Fruit fly (Drosophila melanogaster) whole organism, embryonic: ENCODE data around the gene Sec23.

Experiments
- Ada2b ChIP-seq: fragments of 200-800 bp; sonication (Bioruptor generic); IDR thresholded peaks from 2 replicates; pipeline ENCODE4 v1.3.6; 2022; ENCODE audit warnings: missing biosample characterization, missing genetic modification characterization
- Antp ChIP-seq: fragments of 200-800 bp; sonication (Bioruptor generic); optimal IDR thresholded peaks from 3 replicates; lab custom pipeline; 2016; ENCODE audit warnings: missing biosample characterization, missing genetic modification characterization
- Atf3 ChIP-seq: fragments of 200-800 bp; sonication (Bioruptor generic); optimal IDR thresholded peaks from 3 replicates; lab custom pipeline; 2016; ENCODE audit warnings: missing biosample characterization, missing genetic modification characterization
- CG10209 ChIP-seq: fragments of 200-800 bp; sonication (Bioruptor generic); optimal IDR thresholded peaks from 3 replicates; lab custom pipeline; 2017; ENCODE audit warnings: missing biosample characterization, mild to moderate bottlenecking, missing genetic modification characterization, missing genetic modification reagents
- CG10543 ChIP-seq: fragments of 200-800 bp; sonication (Bioruptor generic); optimal IDR thresholded peaks from 3 replicates; lab custom pipeline; 2017; ENCODE audit warnings: missing biosample characterization, mild to moderate bottlenecking, missing genetic modification characterization, moderate library complexity
- CG12104 ChIP-seq: fragments of 200-800 bp; sonication (Bioruptor generic); optimal IDR thresholded peaks from 3 replicates; lab custom pipeline; 2016; ENCODE audit warnings: missing biosample characterization, missing genetic modification characterization
- CG12744 ChIP-seq: fragments of 200-800 bp; sonication (Bioruptor generic); optimal IDR thresholded peaks from 2 replicates; lab custom pipeline; 2016; ENCODE audit warnings: missing biosample characterization, missing genetic modification characterization
- CG12769 ChIP-seq: fragments of 200-800 bp; sonication (Bioruptor generic); optimal IDR thresholded peaks from 2 replicates; lab custom pipeline; 2019; ENCODE audit warnings: missing biosample characterization, mild to moderate bottlenecking, missing genetic modification characterization, moderate library complexity
- CG15269 ChIP-seq: fragments of 200-800 bp; sonication (Bioruptor generic); optimal IDR thresholded peaks from 2 replicates; lab custom pipeline; 2018; ENCODE audit warnings: missing biosample characterization, mild to moderate bottlenecking, missing genetic modification characterization, moderate library complexity
- CG15514 ChIP-seq: fragments of 200-800 bp; sonication (Bioruptor generic); optimal IDR thresholded peaks from 3 replicates; lab custom pipeline; 2017; ENCODE audit warnings: missing biosample characterization, missing genetic modification characterization, mild to moderate bottlenecking, moderate library complexity, missing genetic modification reagents
- CG16779 ChIP-seq: fragments of 200-800 bp; sonication (Bioruptor generic); IDR thresholded peaks from 2 replicates; pipeline ENCODE4 v1.3.6; 2022; ENCODE audit warnings: missing biosample characterization, missing genetic modification characterization
- CG17328 ChIP-seq: fragments of 200-800 bp; sonication (Bioruptor generic); IDR thresholded peaks from 2 replicates; pipeline ENCODE4 v1.3.6; 2022; ENCODE audit warnings: missing biosample characterization, missing genetic modification characterization
- CG17385 ChIP-seq: fragments of 200-800 bp; sonication (Bioruptor generic); optimal IDR thresholded peaks from 3 replicates; lab custom pipeline; 2018; ENCODE audit warnings: missing biosample characterization, mild to moderate bottlenecking, missing genetic modification characterization
- CG32772 ChIP-seq: fragments of 200-800 bp; sonication (Bioruptor generic); IDR thresholded peaks from 2 replicates; pipeline ENCODE4 v1.3.6; 2022; ENCODE audit warnings: missing biosample characterization, missing genetic modification characterization
- CG3726 ChIP-seq: fragments of 200-800 bp; sonication (Bioruptor generic); IDR thresholded peaks from 3 replicates; pipeline ENCODE4, ENCODE4 v1.3.6; 2022; ENCODE audit warnings: missing biosample characterization, missing genetic modification characterization
- CG42726 ChIP-seq: fragments of 200-800 bp; sonication (Bioruptor generic); IDR thresholded peaks from 2 replicates; pipeline ENCODE4 v1.3.6; 2022; ENCODE audit warnings: missing biosample characterization, missing genetic modification characterization; ENCODE audit not compliant: partially characterized antibody
- CG7745 ChIP-seq: fragments of 200-800 bp; sonication (Bioruptor generic); optimal IDR thresholded peaks from 2 replicates; lab custom pipeline; 2018; ENCODE audit warnings: missing biosample characterization, mild to moderate bottlenecking, missing genetic modification characterization, moderate library complexity
- CG7839 ChIP-seq: fragments of 200-800 bp; sonication (Bioruptor generic); optimal IDR thresholded peaks from 3 replicates; lab custom pipeline; 2018; ENCODE audit warnings: missing biosample characterization, mild to moderate bottlenecking, missing genetic modification characterization, moderate library complexity
- CG8478 ChIP-seq: fragments of >200 bp; optimal IDR thresholded peaks from 2 replicates; lab custom pipeline; 2018
- CG8765 ChIP-seq: fragments of 200-800 bp; sonication (Bioruptor generic); IDR thresholded peaks from 2 replicates; pipeline ENCODE4 v1.3.6; 2022; ENCODE audit warnings: missing biosample characterization, missing genetic modification characterization
- CG9727 ChIP-seq: fragments of 200-800 bp; sonication (Bioruptor generic); optimal IDR thresholded peaks from 3 replicates; lab custom pipeline; 2017; ENCODE audit warnings: missing biosample characterization, mild to moderate bottlenecking, missing genetic modification characterization
- CrebB ChIP-seq: fragments of 200-800 bp; sonication (Bioruptor generic); optimal IDR thresholded peaks from 3 replicates; lab custom pipeline; 2018; ENCODE audit warnings: missing biosample characterization, mild to moderate bottlenecking, missing genetic modification characterization
- Dbx ChIP-seq: fragments of 200-800 bp; sonication (Bioruptor generic); IDR thresholded peaks from 3 replicates; pipeline ENCODE4 v1.3.6; 2022; ENCODE audit warnings: missing biosample characterization, missing genetic modification characterization
- GATAe ChIP-seq: fragments of 200-800 bp; sonication (Bioruptor generic); conservative IDR thresholded peaks from 2 replicates; pipeline ENCODE4 v1.3.6; 2022; ENCODE audit warnings: missing biosample characterization, missing genetic modification characterization
- Gsc ChIP-seq: fragments of 200-800 bp; sonication (Bioruptor generic); IDR thresholded peaks from 2 replicates; pipeline ENCODE4 v1.3.6; 2022; ENCODE audit warnings: missing biosample characterization, missing genetic modification characterization
- HHEX ChIP-seq: fragments of 200-800 bp; sonication (Bioruptor generic); optimal IDR thresholded peaks from 3 replicates; lab custom pipeline; 2017; ENCODE audit warnings: missing biosample characterization, mild to moderate bottlenecking, missing genetic modification characterization, missing genetic modification reagents
- Mad ChIP-seq: fragments of 200-800 bp; sonication (Bioruptor generic); optimal IDR thresholded peaks from 2 replicates; lab custom pipeline; 2016; ENCODE audit warnings: missing biosample characterization, missing genetic modification characterization
- Nf-YB ChIP-seq: fragments of 200-800 bp; sonication (Bioruptor generic); optimal IDR thresholded peaks from 3 replicates; lab custom pipeline; 2019; ENCODE audit warnings: missing biosample characterization, mild to moderate bottlenecking, missing genetic modification characterization, moderate library complexity
- Opbp ChIP-seq: fragments of 200-800 bp; sonication (Bioruptor generic); IDR thresholded peaks from 3 replicates; pipeline ENCODE4 v1.3.6; 2022; ENCODE audit warnings: missing biosample characterization, missing genetic modification characterization; ENCODE audit not compliant: partially characterized antibody
- Sox102F ChIP-seq: fragments of 200-800 bp; sonication (Bioruptor generic); optimal IDR thresholded peaks from 2 replicates; lab custom pipeline; 2018; ENCODE audit warnings: missing biosample characterization, mild to moderate bottlenecking, missing genetic modification characterization, moderate library complexity
- Xbp1 ChIP-seq: fragments of 200-800 bp; sonication (Bioruptor generic); optimal IDR thresholded peaks from 3 replicates; lab custom pipeline; 2016; ENCODE audit warnings: missing biosample characterization, mild to moderate bottlenecking, missing genetic modification characterization
- ash1 ChIP-seq: fragments of 200-800 bp; sonication (Bioruptor generic); optimal IDR thresholded peaks from 2 replicates; lab custom pipeline; 2018; ENCODE audit warnings: missing biosample characterization, mild to moderate bottlenecking, missing genetic modification characterization
- az2 ChIP-seq: fragments of 200-800 bp; sonication (Bioruptor generic); optimal IDR thresholded peaks from 3 replicates; lab custom pipeline; 2016; ENCODE audit warnings: missing biosample characterization, missing genetic modification characterization
- chif ChIP-seq, 2 experiments: fragments of 200-800 bp; sonication (Bioruptor generic); optimal IDR thresholded peaks; 3 replicates each; lab custom pipeline; 2016; ENCODE audit warnings: missing biosample characterization in 2 of 2, missing genetic modification characterization in 2 of 2
- ci ChIP-seq: fragments of 200-800 bp; sonication (Bioruptor generic); IDR thresholded peaks from 3 replicates; pipeline ENCODE4 v1.3.6; 2022; ENCODE audit warnings: missing biosample characterization, missing genetic modification characterization
- fd64A ChIP-seq: fragments of 200-800 bp; sonication (Bioruptor generic); optimal IDR thresholded peaks from 3 replicates; lab custom pipeline; 2018; ENCODE audit warnings: missing biosample characterization, mild to moderate bottlenecking, missing genetic modification characterization
- gsb-n ChIP-seq: fragments of 200-800 bp; sonication (Bioruptor generic); optimal IDR thresholded peaks from 3 replicates; lab custom pipeline; 2018; ENCODE audit warnings: missing biosample characterization, mild to moderate bottlenecking, missing genetic modification characterization
- knrl ChIP-seq: fragments of 200-800 bp; sonication (Bioruptor generic); IDR thresholded peaks from 3 replicates; pipeline ENCODE4 v1.3.6; 2022; ENCODE audit warnings: missing biosample characterization, missing genetic modification characterization; ENCODE audit not compliant: partially characterized antibody
- mld ChIP-seq: fragments of 200-800 bp; sonication (Bioruptor generic); IDR thresholded peaks from 3 replicates; pipeline ENCODE4 v1.3.6; 2022; ENCODE audit warnings: missing biosample characterization, missing genetic modification characterization; ENCODE audit not compliant: partially characterized antibody
- peb ChIP-seq: fragments of 200-800 bp; sonication (Bioruptor generic); IDR thresholded peaks from 2 replicates; pipeline ENCODE4 v1.3.6; 2022; ENCODE audit warnings: missing biosample characterization, missing genetic modification characterization
- phol ChIP-seq: fragments of 200-800 bp; sonication (Bioruptor generic); optimal IDR thresholded peaks from 3 replicates; lab custom pipeline; 2018; ENCODE audit warnings: missing biosample characterization, mild to moderate bottlenecking, missing genetic modification characterization, moderate library complexity
- rib ChIP-seq: fragments of 200-800 bp; sonication (Bioruptor generic); IDR thresholded peaks from 2 replicates; pipeline ENCODE4 v1.3.6; 2022; ENCODE audit warnings: missing biosample characterization, missing genetic modification characterization
- shn ChIP-seq: fragments of 200-800 bp; sonication (Bioruptor generic); optimal IDR thresholded peaks from 3 replicates; lab custom pipeline; 2016; ENCODE audit warnings: missing biosample characterization, missing genetic modification characterization
- stc ChIP-seq: fragments of 200-800 bp; sonication (Bioruptor generic); IDR thresholded peaks from 2 replicates; pipeline ENCODE4 v1.3.6; 2022; ENCODE audit warnings: missing biosample characterization, missing genetic modification characterization
- tna ChIP-seq: fragments of 200-800 bp; sonication (Bioruptor generic); IDR thresholded peaks from 2 replicates; pipeline ENCODE4 v1.3.6; 2022; ENCODE audit warnings: missing biosample characterization, missing genetic modification characterization; ENCODE audit not compliant: partially characterized antibody

The Sec23 gene

DNA sequence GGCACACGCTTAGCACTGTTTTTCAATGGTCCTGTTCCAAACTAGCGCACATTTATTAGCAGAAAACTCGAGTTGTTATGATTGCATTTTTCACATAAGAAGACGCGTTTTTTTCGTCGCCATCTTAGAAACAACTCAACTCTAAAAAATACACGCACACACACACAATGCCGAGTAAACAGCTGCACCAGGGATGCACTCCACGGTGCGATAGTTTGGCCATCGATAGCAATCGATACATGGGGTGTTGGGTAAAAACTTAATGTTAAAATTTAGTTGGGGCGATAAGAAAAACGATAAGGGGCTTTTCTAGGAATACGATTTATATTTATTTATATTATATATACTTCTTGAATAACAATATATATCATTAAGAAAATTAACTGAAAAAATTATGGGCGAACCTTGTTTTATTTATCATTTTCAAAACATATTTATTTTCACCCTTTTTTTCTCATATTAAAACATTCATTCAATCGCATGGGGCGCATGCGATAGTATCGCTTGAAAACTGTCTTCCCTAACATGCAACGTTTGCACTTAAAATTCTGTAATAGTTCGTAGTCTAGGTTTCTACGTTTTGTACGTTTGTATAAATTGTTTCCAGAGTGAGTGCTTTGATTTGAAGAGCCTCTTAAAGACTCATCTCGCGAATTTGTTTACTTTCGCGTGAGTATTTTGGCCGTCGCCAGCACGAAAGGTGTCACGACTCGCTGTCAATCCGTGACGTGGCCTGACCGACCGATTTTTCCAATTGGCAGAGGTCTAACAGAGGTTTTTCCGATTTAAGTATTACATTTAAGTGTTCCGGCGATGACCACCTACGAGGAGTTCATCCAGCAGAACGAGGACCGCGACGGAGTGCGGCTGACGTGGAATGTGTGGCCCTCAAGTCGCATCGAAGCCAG, at the start of gene Sec23, which contains the start of gene MTA1-like (continued):
- TF ChIP-seq HHEX (GFP tag; lab: Kevin White, UChicago) = no peak
- no peak for TF ChIP-seq peb (GFP tag; lab: Robert Waterston, UW)
- peak; percentile 74 for TF ChIP-seq CG9727 (GFP tag; lab: Kevin White, UChicago)
- no peak for TF ChIP-seq GATAe
- TF ChIP-seq CG17328 = no peak
- no peak for TF ChIP-seq Atf3 (GFP tag; lab: Kevin White, UChicago)
- TF ChIP-seq CG7839 (tag; lab: Kevin White, UChicago) = peak; percentile 68
- TF ChIP-seq CG12769 = no peak
- TF ChIP-seq Opbp (GFP tag; lab: Robert Waterston, UW) = peak; percentile 90
- no peak for TF ChIP-seq CG32772 (GFP tag; lab: Robert Waterston, UW)
- TF ChIP-seq ci (GFP tag; lab: Robert Waterston, UW) = no peak
- TF ChIP-seq shn (GFP tag; lab: Kevin White, UChicago) = no peak
- peak; percentile 66 for TF ChIP-seq CG10543
- no peak for TF ChIP-seq CG12744 (GFP tag; lab: Kevin White, UChicago)
- TF ChIP-seq knrl (GFP tag; lab: Robert Waterston, UW) = peak; percentile 98
- TF ChIP-seq CG16779 (GFP tag; lab: Robert Waterston, UW) = no peak
- TF ChIP-seq CG10209 (GFP tag; lab: Kevin White, UChicago) = peak; percentile 41
- TF ChIP-seq Dbx = 0 out of 3 replicates have a peak, but pooled peaks have one; percentile 20
- TF ChIP-seq tna (GFP tag; lab: Robert Waterston, UW) = peak; percentile 80
- no peak for TF ChIP-seq CG8478
- TF ChIP-seq Xbp1 (GFP tag; lab: Kevin White, UChicago) = peak; percentile 76
- TF ChIP-seq Antp (GFP tag; lab: Kevin White, UChicago) = no peak
- TF ChIP-seq gsb-n (tag; lab: Kevin White, UChicago) = peak; percentile 25
- TF ChIP-seq Sox102F (GFP tag; lab: Kevin White, UChicago) = no peak
- TF ChIP-seq phol = peak; percentile 98
- TF ChIP-seq CG12104 (GFP tag; lab: Kevin White, UChicago) = peak; percentile 53
- no peak for TF ChIP-seq CG7745 (tag; lab: Kevin White, UChicago)
- peak; percentile 29 for TF ChIP-seq CG17385 (GFP tag; lab: Kevin White, UChicago)
- TF ChIP-seq CG8765 (GFP tag; lab: Robert Waterston, UW) = no peak; the same call in 1 of the 2 replicates
- TF ChIP-seq CG3726 (GFP tag; lab: Robert Waterston, UW) = no peak
- TF ChIP-seq CG15514 (GFP tag; lab: Kevin White, UChicago) = peak; percentile 36
- TF ChIP-seq mld = peak; percentile 91
- peak; percentile 36 for TF ChIP-seq Nf-YB (GFP tag; lab: Kevin White, UChicago)
- TF ChIP-seq chif (GFP tag; optimal IDR thresholded peaks at IDR 0.05; lab: Kevin White, UChicago) = no peak
- TF ChIP-seq Gsc (GFP tag; lab: Robert Waterston, UW) = no peak
- TF ChIP-seq CG42726 = peak; percentile 75
- no peak for TF ChIP-seq ash1
- TF ChIP-seq az2 (GFP tag; lab: Kevin White, UChicago) = peak; percentile 44
- no peak for TF ChIP-seq Ada2b (GFP tag; lab: Robert Waterston, UW)
- TF ChIP-seq rib = no peak; the same call in 1 of the 2 replicates
- TF ChIP-seq Mad (GFP tag; lab: Kevin White, UChicago) = no peak
- no peak for TF ChIP-seq stc (GFP tag; lab: Robert Waterston, UW)
- peak; percentile 43 for TF ChIP-seq CG15269 (tag; lab: Kevin White, UChicago)
- TF ChIP-seq CrebB (tag; lab: Kevin White, UChicago) = no peak
- TF ChIP-seq fd64A (GFP tag; lab: Kevin White, UChicago) = no peak
- TF ChIP-seq, all 482 proteins: peak for 233
